Fruit fly (Drosophila melanogaster): Measurements from ENCODE around the gene CG11786.

CG11786 gene

dm6 chr3R:25004763-25005162, 41.4 kb upstream of the CG11786 start (continued):
- TF ChIP-seq CG18599 (GFP tag; optimal IDR thresholded peaks at IDR 0.05) = peak; percentile 43
- TF ChIP-seq CG18262 (tag; optimal IDR thresholded peaks at IDR 0.05) = peak; percentile 44
- no peak for TF ChIP-seq CG4854 (GFP tag; optimal IDR thresholded peaks at IDR 0.05)
- TF ChIP-seq sob (GFP tag; IDR thresholded peaks at IDR 0.05) = peak; percentile 77
- peak; percentile 53 for TF ChIP-seq Mad (GFP tag; optimal IDR thresholded peaks at IDR 0.05)
- peak; percentile 17 for TF ChIP-seq ATbp (GFP tag; optimal IDR thresholded peaks at IDR 0.05)
- 0 out of 3 replicates have a peak, but pooled peaks have one; percentile 42 for TF ChIP-seq Dbx (GFP tag; IDR thresholded peaks at IDR 0.05)
- no peak for TF ChIP-seq hkb (optimal IDR thresholded peaks at IDR 0.05)
- TF ChIP-seq hkb (GFP tag; IDR thresholded peaks at IDR 0.05) = peak; percentile 10; the same call in 1 of the 2 replicates
- TF ChIP-seq Scr (GFP tag; IDR thresholded peaks at IDR 0.05; ENCODE audit: partially characterized antibody) = no peak
- TF ChIP-seq gcm2 (GFP tag; optimal IDR thresholded peaks at IDR 0.05) = no peak
- peak; percentile 69 for TF ChIP-seq Oli (tag; optimal IDR thresholded peaks at IDR 0.05)
- TF ChIP-seq Ravus (GFP tag; IDR thresholded peaks at IDR 0.05) = no peak
- peak; percentile 43 for TF ChIP-seq Fer3 (tag; optimal IDR thresholded peaks at IDR 0.05)
- peak; percentile 42 for TF ChIP-seq lilli (GFP tag; optimal IDR thresholded peaks at IDR 0.05)
- peak; percentile 46 for TF ChIP-seq unpg (GFP tag; optimal IDR thresholded peaks at IDR 0.05)
- TF ChIP-seq CG6683 (GFP tag; optimal IDR thresholded peaks at IDR 0.05) = no peak
- no peak for TF ChIP-seq pros (GFP tag; optimal IDR thresholded peaks at IDR 0.05)
- TF ChIP-seq CG1233 (GFP tag; optimal IDR thresholded peaks at IDR 0.05) = peak; percentile 25
- no peak for TF ChIP-seq CG10565 (GFP tag; optimal IDR thresholded peaks at IDR 0.05)
- no peak for TF ChIP-seq hth (optimal IDR thresholded peaks at IDR 0.05)
- TF ChIP-seq CG14710 (tag; optimal IDR thresholded peaks at IDR 0.05) = peak; percentile 21
- peak; percentile 73 for TF ChIP-seq Ets65A (GFP tag)
- TF ChIP-seq Nf-YB (GFP tag; optimal IDR thresholded peaks at IDR 0.05) = no peak

dm6 chr3R:25005748-25006147, 40.4 kb upstream of the CG11786 start:
- TF ChIP-seq Nf-YA (GFP tag; IDR thresholded peaks at IDR 0.05) (no peak), chinmo (GFP tag; IDR thresholded peaks at IDR 0.05; ENCODE audit: partially characterized antibody) (peak; percentile 90; the same call in 2 of the 4 replicates), cwo (GFP tag; optimal IDR thresholded peaks at IDR 0.05) (peak; percentile 55), dmrt11E (tag; optimal IDR thresholded peaks at IDR 0.05) (no peak), Pdp1 (GFP tag; optimal IDR thresholded peaks at IDR 0.05) (peak in 1 of 2 experiments; percentile 64), CG15514 (GFP tag; optimal IDR thresholded peaks at IDR 0.05) (no peak), cg (GFP tag; optimal IDR thresholded peaks at IDR 0.05) (peak; percentile 3), Eip74EF (GFP tag; optimal IDR thresholded peaks at IDR 0.05) (peak in 1 of 2 experiments; percentile 75), abd-A (tag; optimal IDR thresholded peaks at IDR 0.05) (peak; percentile 73), CG12769 (tag; optimal IDR thresholded peaks at IDR 0.05) (peak; percentile 59), CG2116 (GFP tag; optimal IDR thresholded peaks at IDR 0.05) (no peak), CG30020 (tag; optimal IDR thresholded peaks at IDR 0.05) (no peak), Sox102F (GFP tag; optimal IDR thresholded peaks at IDR 0.05) (peak; percentile 1), CG15269 (tag; optimal IDR thresholded peaks at IDR 0.05) (peak; percentile 38), sd (tag; optimal IDR thresholded peaks at IDR 0.05) (peak; percentile 81), vvl (GFP tag; IDR thresholded peaks at IDR 0.05) (peak; percentile 80)

All from whole organism, embryonic.